Worm (Caenorhabditis elegans) whole organism, dauer: Measurements from ENCODE around the gene vms-1.

Source experiments
- unc-62 ChIP-seq: sonication (generic microtip); optimal IDR thresholded peaks from 2 replicates; lab custom pipeline; 2017; ENCODE audit warnings: missing biosample characterization, missing genetic modification reagents, missing genetic modification characterization

The vms-1 gene

DNA sequence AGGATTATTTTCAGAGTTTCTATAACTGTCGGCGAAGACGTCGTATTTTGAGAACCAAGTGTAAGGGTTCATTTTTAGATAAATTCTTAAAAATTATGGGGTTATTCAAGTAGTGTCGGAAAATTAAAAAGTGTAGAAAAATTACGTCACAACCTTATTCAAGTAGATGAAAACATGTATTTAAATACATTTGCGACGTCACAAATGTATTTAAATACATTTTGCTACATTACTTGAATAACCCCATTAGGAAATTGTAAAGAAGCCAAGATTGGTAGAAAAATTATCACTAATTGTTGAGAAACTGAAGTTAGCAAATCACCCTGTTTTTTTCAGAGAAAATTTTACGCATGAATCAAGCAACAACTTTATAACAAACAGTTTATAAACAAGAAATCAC is 40.9 kb downstream of the vms-1 start:
- no peak for TF ChIP-seq unc-62

DNA sequence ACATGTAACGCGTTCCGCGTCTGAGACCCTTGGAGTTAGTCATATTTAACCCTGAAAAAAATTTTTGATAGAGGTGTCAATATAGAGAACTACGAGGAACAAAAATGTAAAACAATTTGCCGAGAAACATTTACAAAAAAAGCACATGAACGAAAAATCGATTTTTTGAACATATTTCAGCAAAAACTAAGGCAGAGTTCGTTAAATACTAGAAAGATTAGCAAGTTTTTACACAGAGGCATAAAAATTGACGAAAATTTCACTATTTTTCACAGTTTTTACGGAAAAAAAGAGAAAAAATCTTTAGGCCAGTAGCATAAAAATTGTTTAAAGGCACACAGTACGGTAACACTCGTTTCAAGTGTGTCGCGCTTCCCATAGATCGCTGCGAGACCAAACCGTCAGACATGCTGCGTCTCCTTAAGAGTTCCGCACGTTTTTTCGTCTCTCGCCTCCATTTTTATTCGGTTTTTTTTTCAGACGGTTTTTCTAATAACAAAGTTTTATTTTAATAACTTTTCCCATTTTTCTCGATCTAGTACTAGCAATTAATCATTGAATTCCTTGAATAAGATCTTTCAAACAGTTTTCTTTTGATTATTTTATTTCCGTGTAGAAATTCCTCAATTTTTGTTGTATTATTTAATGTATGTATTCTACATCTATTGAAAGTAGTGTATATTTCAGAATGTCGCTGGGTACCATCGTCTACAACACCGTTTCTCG is 42.0 kb downstream of the vms-1 start, which contains the start of the genes rpl-21 and C14B9.10:
rpl-21 (minus strand) TSS at position 51 of the 726 bp plus-strand sequence.
C14B9.10 (plus strand) TSS at position 676 of the 726 bp plus-strand sequence.
- no peak for TF ChIP-seq unc-62

DNA sequence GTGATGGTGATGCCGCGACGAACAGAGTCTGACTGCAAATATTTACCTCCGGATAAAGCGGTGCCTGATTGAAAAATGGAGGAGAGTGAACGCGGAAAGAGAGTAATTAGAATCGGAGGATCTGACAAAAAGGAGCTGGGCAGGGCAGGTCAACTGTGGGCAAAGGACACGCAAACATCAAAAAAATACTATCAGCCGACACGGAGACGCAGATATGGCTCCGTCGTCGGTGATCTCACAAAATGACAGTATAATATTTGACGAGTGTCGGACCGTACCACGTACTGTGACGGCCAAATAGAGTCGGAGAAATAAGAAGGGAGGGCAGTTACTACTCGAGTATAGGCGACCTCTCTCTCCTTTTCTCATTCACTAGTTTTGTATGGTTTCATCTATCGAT is 44.2 kb downstream of the vms-1 start:
- no peak for TF ChIP-seq unc-62

DNA sequence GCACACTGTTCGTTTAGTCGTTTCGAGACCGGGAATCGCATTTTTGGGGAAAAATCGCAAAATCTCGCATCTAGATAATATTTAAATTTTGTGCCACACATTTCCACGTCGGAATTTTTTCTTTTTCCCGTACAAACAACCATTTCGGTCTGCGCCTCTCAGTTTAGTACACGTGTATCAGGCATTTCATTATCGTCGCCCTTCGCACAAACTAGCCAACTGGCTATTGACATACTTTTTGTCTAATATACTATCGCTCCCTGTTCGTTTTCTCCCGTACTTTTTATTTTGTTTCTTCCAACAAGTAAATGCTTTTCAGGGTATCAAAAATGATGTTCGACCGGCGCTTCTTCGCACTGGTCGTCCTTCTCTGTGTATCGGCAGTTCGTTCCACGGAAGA is 45.0 kb downstream of the vms-1 start, which contains the start of gene C14B9.2:
C14B9.2 (plus strand) TSS at position 320 of the 400 bp plus-strand sequence.
- TF ChIP-seq unc-62 = no peak

DNA sequence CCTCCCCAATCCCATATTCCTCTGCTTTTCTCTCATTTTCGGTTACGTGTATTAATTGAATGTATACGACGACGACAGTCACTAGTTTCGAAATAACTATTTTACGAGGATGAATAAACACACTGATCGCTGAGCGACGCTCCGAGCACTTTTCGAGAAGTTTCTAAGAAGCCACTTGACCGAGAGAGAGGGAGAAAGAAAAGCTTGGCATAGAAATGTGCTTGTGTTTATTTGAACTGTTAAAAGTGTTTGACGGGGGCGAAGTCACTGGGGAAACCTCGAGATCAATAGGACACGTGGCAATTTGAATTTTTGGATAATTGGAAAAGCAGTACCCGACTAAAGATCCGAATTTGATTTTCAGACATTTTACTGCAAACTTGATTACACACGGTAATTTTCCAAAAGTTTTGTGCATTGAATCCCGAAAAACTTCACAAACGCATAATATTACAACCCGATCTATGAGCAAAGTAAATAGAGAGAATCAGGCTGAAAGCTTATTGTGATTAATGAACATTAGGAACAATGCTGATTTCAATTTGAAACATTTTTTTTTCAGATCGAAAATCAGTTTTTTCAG is 48.3 kb downstream of the vms-1 start:
- TF ChIP-seq unc-62 = no peak

DNA sequence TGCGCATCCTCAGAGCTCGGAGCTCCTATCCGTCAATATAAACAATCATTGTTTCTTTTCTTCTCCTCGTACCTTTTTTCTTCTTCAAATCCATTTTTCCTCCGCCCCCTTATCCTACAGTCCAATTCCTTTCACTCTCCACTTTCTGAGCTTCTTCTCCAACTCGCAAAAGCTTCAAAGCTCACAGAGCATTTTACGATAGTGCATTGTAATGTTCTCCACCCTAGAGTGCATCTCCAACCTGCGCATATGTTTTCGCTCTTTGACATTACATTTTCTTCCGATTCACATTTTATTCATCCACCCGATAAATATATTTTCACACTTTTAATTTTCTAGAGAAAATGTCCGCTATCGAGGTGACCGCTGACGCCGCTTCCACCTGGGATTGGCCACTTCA is 49.4 kb downstream of the vms-1 start, which contains the start of gene hsp-12.2:
hsp-12.2 (plus strand) TSS at position 301 of the 400 bp plus-strand sequence.
- no peak for TF ChIP-seq unc-62
